Worm (Caenorhabditis elegans) whole organism, young adult: ENCODE data around the gene W08F4.3.
"Not testable (repeated sequence)": the region's sequence is repeated elsewhere in the genome, so short reads cannot be mapped to it uniquely, and the experiment has no call there.

Experiments used
- B0261.1 ChIP-seq: sonication (generic microtip); optimal IDR thresholded peaks from 2 replicates; lab custom pipeline; 2016; ENCODE audit warnings: mild to moderate bottlenecking, missing genetic modification characterization, moderate library complexity, missing compliant biosample characterization
- F39B2.1 ChIP-seq: fragments of 200-800 bp; sonication (Bioruptor generic); IDR thresholded peaks from 2 replicates; pipeline ENCODE4 v1.3.6; 2022; ENCODE audit warnings: missing genetic modification reagents, missing genetic modification characterization, missing compliant biosample characterization
- K11D2.4 ChIP-seq: fragments of 200-800 bp; sonication (Bioruptor generic); IDR thresholded peaks from 2 replicates; pipeline ENCODE4 v1.3.6; 2022; ENCODE audit warnings: missing genetic modification reagents, missing genetic modification characterization, missing compliant biosample characterization
- Y95B8A.8 ChIP-seq: fragments of 200-800 bp; sonication (Bioruptor generic); IDR thresholded peaks from 2 replicates; pipeline ENCODE4 v1.3.6; 2022; ENCODE audit warnings: missing genetic modification reagents, missing genetic modification characterization, missing compliant biosample characterization
- ceh-58 ChIP-seq: fragments of 200-800 bp; sonication (Bioruptor generic); IDR thresholded peaks from 2 replicates; pipeline ENCODE4 v1.3.6; 2022; ENCODE audit warnings: missing genetic modification characterization, missing compliant biosample characterization
- dpff-1 ChIP-seq: sonication (generic microtip); optimal IDR thresholded peaks from 2 replicates; lab custom pipeline; 2017; ENCODE audit warnings: mild to moderate bottlenecking, missing genetic modification characterization, missing compliant biosample characterization
- dpl-1 ChIP-seq: fragments of 150-350 bp; optimal IDR thresholded peaks from 2 replicates; lab custom pipeline; 2014; ENCODE audit warnings: missing biosample characterization, missing genetic modification reagents, missing genetic modification characterization
- lin-35 ChIP-seq, 3 experiments: fragments of 150-350 bp in 2 of 3; sonication (generic microtip) in 1 of 3; optimal IDR thresholded peaks; 2 replicates each; lab custom pipeline; 2014 to 2018; ENCODE audit warnings: missing biosample characterization in 3 of 3, missing genetic modification characterization in 3 of 3, missing genetic modification reagents in 3 of 3
- lsl-1 ChIP-seq: fragments of 200-800 bp; sonication (Bioruptor generic); optimal IDR thresholded peaks from 2 replicates; lab custom pipeline; 2018; ENCODE audit warnings: mild to moderate bottlenecking, missing genetic modification characterization, moderate library complexity, missing compliant biosample characterization
- mcd-1 ChIP-seq: fragments of 200-800 bp; sonication (Bioruptor generic); IDR thresholded peaks from 2 replicates; pipeline ENCODE4 v1.3.6; 2022; ENCODE audit warnings: missing genetic modification reagents, missing genetic modification characterization, missing compliant biosample characterization
- pbrm-1 ChIP-seq: fragments of 200-800 bp; sonication (Bioruptor generic); IDR thresholded peaks from 2 replicates; pipeline ENCODE4 v1.3.6; 2022; ENCODE audit warnings: missing genetic modification reagents, missing genetic modification characterization, missing compliant biosample characterization
- rcor-1 ChIP-seq: fragments of 200-800 bp; sonication (Bioruptor generic); IDR thresholded peaks from 2 replicates; pipeline ENCODE4 v1.3.6; 2022; ENCODE audit warnings: missing genetic modification reagents, missing genetic modification characterization, missing compliant biosample characterization

ce11 chrII:629454-629853 is 49.1 kb downstream of the W08F4.3 start:
- TF ChIP-seq ceh-58; K11D2.4; B0261.1 (tag; lab: Kevin White, UChicago); mcd-1 (GFP tag; lab: Robert Waterston, UW); pbrm-1 (GFP tag; lab: Robert Waterston, UW); rcor-1 (GFP tag; lab: Robert Waterston, UW); F39B2.1 (GFP tag; lab: Robert Waterston, UW); lin-35 (GFP tag; optimal IDR thresholded peaks at IDR 0.05; lab: Kevin White, UChicago); lsl-1 (GFP tag; lab: Kevin White, UChicago); dpff-1 (tag; lab: Kevin White, UChicago); Y95B8A.8 (GFP tag; lab: Robert Waterston, UW); dpl-1 (GFP tag; lab: Kevin White, UChicago): not testable (repeated sequence)
